Worm (Caenorhabditis elegans) whole organism, L2 larva: ENCODE measurements around the gene Y39A1A.27.

Experiments used
- C34F6.9 ChIP-seq: fragments of 150-350 bp; optimal IDR thresholded peaks from 2 replicates; lab custom pipeline; 2014; ENCODE audit warnings: missing biosample characterization, missing genetic modification characterization
- F13H6.1 ChIP-seq: sonication (generic microtip); optimal IDR thresholded peaks from 2 replicates; lab custom pipeline; 2016; ENCODE audit warnings: missing genetic modification characterization, missing compliant biosample characterization
- R02D3.7 ChIP-seq: fragments of 150-350 bp; optimal IDR thresholded peaks from 2 replicates; lab custom pipeline; 2014; ENCODE audit warnings: missing biosample characterization, missing genetic modification characterization
- Y55F3AM.14 ChIP-seq: fragments of 200-800 bp; sonication (Bioruptor generic); optimal IDR thresholded peaks from 2 replicates; lab custom pipeline; 2018; ENCODE audit warnings: mild to moderate bottlenecking, missing genetic modification characterization, missing compliant biosample characterization
- ZK546.5 ChIP-seq: sonication (generic microtip); optimal IDR thresholded peaks from 2 replicates; lab custom pipeline; 2017; ENCODE audit warnings: missing biosample characterization, missing genetic modification characterization
- alr-1 ChIP-seq: fragments of 150-350 bp; optimal IDR thresholded peaks from 2 replicates; lab custom pipeline; 2014; ENCODE audit warnings: missing biosample characterization, missing genetic modification characterization
- ama-1 ChIP-seq: fragments of 150-350 bp; optimal IDR thresholded peaks from 2 replicates; lab custom pipeline; 2018; ENCODE audit warnings: inconsistent platforms
- blmp-1 ChIP-seq: sonication (generic microtip); optimal IDR thresholded peaks from 2 replicates; lab custom pipeline; 2017; ENCODE audit warnings: missing genetic modification characterization, mild to moderate bottlenecking, missing compliant biosample characterization, antibody characterized with exemption, moderate library complexity; ENCODE audit not compliant: insufficient read depth
- ceh-16 ChIP-seq: fragments of 150-350 bp; optimal IDR thresholded peaks from 2 replicates; lab custom pipeline; 2014; ENCODE audit warnings: missing biosample characterization, missing genetic modification characterization
- elt-3 ChIP-seq: sonication (generic microtip); optimal IDR thresholded peaks from 2 replicates; lab custom pipeline; 2017; ENCODE audit warnings: missing biosample characterization, missing genetic modification characterization
- fos-1 ChIP-seq: fragments of 150-350 bp; optimal IDR thresholded peaks from 2 replicates; lab custom pipeline; 2014; ENCODE audit warnings: missing biosample characterization, missing genetic modification characterization
- gmeb-1 ChIP-seq: fragments of 150-350 bp; optimal IDR thresholded peaks from 2 replicates; lab custom pipeline; 2014; ENCODE audit warnings: missing biosample characterization, missing genetic modification characterization
- lin-11 ChIP-seq: fragments of 150-350 bp; sonication (generic microtip); optimal IDR thresholded peaks from 2 replicates; lab custom pipeline; 2014; ENCODE audit warnings: missing biosample characterization, missing genetic modification characterization, inconsistent platforms, mixed read lengths
- lin-39 ChIP-seq: fragments of 150-350 bp; optimal IDR thresholded peaks from 2 replicates; lab custom pipeline; 2014; ENCODE audit warnings: missing biosample characterization, missing genetic modification reagents, missing genetic modification characterization
- lsy-2 ChIP-seq, 2 experiments: fragments of 150-350 bp in 1 of 2; sonication (generic microtip) in 1 of 2; optimal IDR thresholded peaks; 2 replicates each; lab custom pipeline; 2014 to 2017; ENCODE audit warnings: missing biosample characterization in 2 of 2, missing genetic modification characterization in 2 of 2
- mab-5 ChIP-seq: fragments of 150-350 bp; optimal IDR thresholded peaks from 2 replicates; lab custom pipeline; 2014; ENCODE audit warnings: missing biosample characterization, missing genetic modification characterization
- mbf-1 ChIP-seq: sonication (generic microtip); optimal IDR thresholded peaks from 2 replicates; lab custom pipeline; 2017; ENCODE audit warnings: missing biosample characterization, missing genetic modification characterization
- mdl-1 ChIP-seq, 2 experiments: fragments of 150-350 bp in 1 of 2; sonication (generic microtip) in 1 of 2; optimal IDR thresholded peaks; 2 replicates each; lab custom pipeline; 2017; ENCODE audit warnings: missing biosample characterization in 2 of 2, missing genetic modification characterization in 2 of 2
- nhr-11 ChIP-seq: fragments of 150-350 bp; optimal IDR thresholded peaks from 2 replicates; lab custom pipeline; 2014; ENCODE audit warnings: missing biosample characterization, missing genetic modification characterization
- nhr-129 ChIP-seq: fragments of 150-350 bp; optimal IDR thresholded peaks from 2 replicates; lab custom pipeline; 2014; ENCODE audit warnings: missing biosample characterization, missing genetic modification characterization
- nhr-21 ChIP-seq: fragments of 150-350 bp; optimal IDR thresholded peaks from 2 replicates; lab custom pipeline; 2014; ENCODE audit warnings: missing biosample characterization, missing genetic modification characterization
- nhr-237 ChIP-seq: fragments of 150-350 bp; optimal IDR thresholded peaks from 2 replicates; lab custom pipeline; 2014; ENCODE audit warnings: missing biosample characterization, missing genetic modification characterization
- nhr-25 ChIP-seq: fragments of 150-350 bp; sonication (generic microtip); optimal IDR thresholded peaks from 3 replicates; lab custom pipeline; 2014; ENCODE audit warnings: missing biosample characterization, missing genetic modification characterization
- nhr-77 ChIP-seq: fragments of 150-350 bp; optimal IDR thresholded peaks from 2 replicates; lab custom pipeline; 2014; ENCODE audit warnings: missing biosample characterization, missing genetic modification characterization
- peb-1 ChIP-seq: fragments of 150-350 bp; optimal IDR thresholded peaks from 2 replicates; lab custom pipeline; 2014; ENCODE audit warnings: missing biosample characterization, missing genetic modification characterization
- sma-3 ChIP-seq: sonication (generic microtip); optimal IDR thresholded peaks from 2 replicates; lab custom pipeline; 2016; ENCODE audit warnings: missing genetic modification reagents, missing genetic modification characterization, missing compliant biosample characterization
- sma-9 ChIP-seq, 2 experiments: fragments of 150-350 bp in 1 of 2; sonication (generic microtip) in 1 of 2; optimal IDR thresholded peaks; 2 replicates each; lab custom pipeline; 2014 to 2016; ENCODE audit warnings: missing genetic modification characterization in 2 of 2, mild to moderate bottlenecking in 1 of 2, missing biosample characterization in 1 of 2, missing compliant biosample characterization in 1 of 2, missing genetic modification reagents in 1 of 2, moderate library complexity in 1 of 2
- snpc-4 ChIP-seq: fragments of 150-350 bp; optimal IDR thresholded peaks from 2 replicates; lab custom pipeline; 2014; ENCODE audit warnings: missing biosample characterization, missing genetic modification characterization
- unc-39 ChIP-seq: fragments of 150-350 bp; optimal IDR thresholded peaks from 2 replicates; lab custom pipeline; 2014; ENCODE audit warnings: missing biosample characterization, missing genetic modification characterization
- unc-55 ChIP-seq: fragments of 150-350 bp; sonication (generic microtip); optimal IDR thresholded peaks from 3 replicates; lab custom pipeline; 2014; ENCODE audit warnings: missing biosample characterization, missing genetic modification reagents, missing genetic modification characterization
- zag-1 ChIP-seq: fragments of 150-350 bp; optimal IDR thresholded peaks from 2 replicates; lab custom pipeline; 2014; ENCODE audit warnings: missing biosample characterization, missing genetic modification characterization
- ztf-11 ChIP-seq: sonication (generic microtip); optimal IDR thresholded peaks from 2 replicates; lab custom pipeline; 2017; ENCODE audit warnings: missing biosample characterization, missing genetic modification characterization

The Y39A1A.27 gene

ce11 chrIII:10657661-10658060, 18.9 kb downstream of the Y39A1A.27 start:
- TF ChIP-seq ceh-16 (tag; lab: Kevin White, UChicago) = no peak
- no peak for TF ChIP-seq nhr-237 (tag; lab: Kevin White, UChicago)
- TF ChIP-seq unc-55 (GFP tag; lab: Kevin White, UChicago) = no peak
- TF ChIP-seq ztf-11 (tag; lab: Kevin White, UChicago) = no peak
- TF ChIP-seq lin-39 (tag; lab: Kevin White, UChicago) = no peak
- no peak for TF ChIP-seq peb-1 (tag; lab: Kevin White, UChicago)
- TF ChIP-seq F13H6.1 (tag; lab: Kevin White, UChicago) = no peak
- TF ChIP-seq nhr-25 (tag; lab: Kevin White, UChicago) = no peak
- TF ChIP-seq ZK546.5 (tag; lab: Kevin White, UChicago) = no peak
- no peak for TF ChIP-seq blmp-1 (tag; lab: Kevin White, UChicago)
- no peak for TF ChIP-seq lsy-2 (tag; optimal IDR thresholded peaks at IDR 0.05; lab: Kevin White, UChicago)
- no peak for TF ChIP-seq unc-39
- no peak for TF ChIP-seq snpc-4 (tag; lab: Kevin White, UChicago)
- TF ChIP-seq lin-11 (tag; lab: Kevin White, UChicago) = no peak
- no peak for TF ChIP-seq gmeb-1 (tag; lab: Kevin White, UChicago)
- TF ChIP-seq mab-5 (tag; lab: Kevin White, UChicago) = no peak
- no peak for TF ChIP-seq zag-1
- TF ChIP-seq sma-9 (GFP tag; optimal IDR thresholded peaks at IDR 0.05; lab: Kevin White, UChicago) = no peak
- TF ChIP-seq sma-9 (tag; optimal IDR thresholded peaks at IDR 0.05; lab: Kevin White, UChicago) = no peak

- TF ChIP-seq lin-11 (tag; lab: Kevin White, UChicago) (no peak), mab-5 (tag; lab: Kevin White, UChicago) (no peak), mbf-1 (tag; lab: Kevin White, UChicago) (no peak), nhr-25 (tag; lab: Kevin White, UChicago) (no peak), nhr-77 (tag; lab: Kevin White, UChicago) (no peak), fos-1 (tag; lab: Kevin White, UChicago) (no peak), nhr-11 (tag; lab: Kevin White, UChicago) (no peak), ZK546.5 (tag; lab: Kevin White, UChicago) (no peak), elt-3 (tag; lab: Kevin White, UChicago) (no peak), blmp-1 (tag; lab: Kevin White, UChicago) (no peak), nhr-237 (tag; lab: Kevin White, UChicago) (no peak), nhr-21 (no peak), lin-39 (tag; lab: Kevin White, UChicago) (no peak), ceh-16 (tag; lab: Kevin White, UChicago) (no peak)
Measured at ce11 chrIII:10658394-10658793, 19.6 kb downstream of the Y39A1A.27 start.

- TF ChIP-seq sma-3 (peak; percentile 11), snpc-4 (tag; lab: Kevin White, UChicago) (no peak), lin-11 (tag; lab: Kevin White, UChicago) (no peak), ztf-11 (tag; lab: Kevin White, UChicago) (no peak), ama-1 (lab: Kevin White, UChicago) (no peak), ceh-16 (tag; lab: Kevin White, UChicago) (no peak), Y55F3AM.14 (GFP tag; lab: Kevin White, UChicago) (no peak), C34F6.9 (tag; lab: Kevin White, UChicago) (no peak), nhr-25 (tag; lab: Kevin White, UChicago) (peak; percentile 30), nhr-129 (tag; lab: Kevin White, UChicago) (peak; percentile 7), sma-9 (GFP tag; optimal IDR thresholded peaks at IDR 0.05; lab: Kevin White, UChicago) (no peak), sma-9 (tag; optimal IDR thresholded peaks at IDR 0.05; lab: Kevin White, UChicago) (no peak), nhr-77 (tag; lab: Kevin White, UChicago) (no peak)
- TF ChIP-seq, all 48 proteins: peak for 3
Measured at ce11 chrIII:10661292-10661691, 22.5 kb downstream of the Y39A1A.27 start.

- TF ChIP-seq nhr-25 (tag; lab: Kevin White, UChicago) (no peak), R02D3.7 (tag; lab: Kevin White, UChicago) (no peak)
Measured at ce11 chrIII:10666640-10667039, 27.9 kb downstream of the Y39A1A.27 start.

ce11 chrIII:10671894-10672293, 33.1 kb downstream of the Y39A1A.27 start:
- TF ChIP-seq ZK546.5 (tag; lab: Kevin White, UChicago) = no peak
- TF ChIP-seq mdl-1 (tag; optimal IDR thresholded peaks at IDR 0.05; lab: Kevin White, UChicago) = no peak
- TF ChIP-seq blmp-1 (tag; lab: Kevin White, UChicago) = no peak
- TF ChIP-seq mbf-1 (tag; lab: Kevin White, UChicago) = no peak
- no peak for TF ChIP-seq lsy-2 (tag; optimal IDR thresholded peaks at IDR 0.05; lab: Kevin White, UChicago)
- TF ChIP-seq alr-1 (tag; lab: Kevin White, UChicago) = no peak
- TF ChIP-seq sma-3 = no peak
- no peak for TF ChIP-seq gmeb-1 (tag; lab: Kevin White, UChicago)
